Worm (Caenorhabditis elegans) whole organism, L2 larva: ENCODE measurements around the gene R03H10.7.

Source experiments
- R02D3.7 ChIP-seq: fragments of 150-350 bp; optimal IDR thresholded peaks from 2 replicates; lab custom pipeline; 2014; ENCODE audit warnings: missing biosample characterization, missing genetic modification characterization
- ama-1 ChIP-seq: fragments of 150-350 bp; optimal IDR thresholded peaks from 2 replicates; lab custom pipeline; 2018; ENCODE audit warnings: inconsistent platforms
- ceh-82 ChIP-seq: fragments of 150-350 bp; optimal IDR thresholded peaks from 2 replicates; lab custom pipeline; 2014; ENCODE audit warnings: missing biosample characterization, missing genetic modification characterization
- egl-27 ChIP-seq: sonication (generic microtip); optimal IDR thresholded peaks from 3 replicates; lab custom pipeline; 2017; ENCODE audit warnings: missing biosample characterization, missing genetic modification reagents, missing genetic modification characterization
- fos-1 ChIP-seq: fragments of 150-350 bp; optimal IDR thresholded peaks from 2 replicates; lab custom pipeline; 2014; ENCODE audit warnings: missing biosample characterization, missing genetic modification characterization
- gmeb-1 ChIP-seq: fragments of 150-350 bp; optimal IDR thresholded peaks from 2 replicates; lab custom pipeline; 2014; ENCODE audit warnings: missing biosample characterization, missing genetic modification characterization
- nhr-11 ChIP-seq: fragments of 150-350 bp; optimal IDR thresholded peaks from 2 replicates; lab custom pipeline; 2014; ENCODE audit warnings: missing biosample characterization, missing genetic modification characterization
- nhr-12 ChIP-seq: fragments of 150-350 bp; optimal IDR thresholded peaks from 2 replicates; lab custom pipeline; 2014; ENCODE audit warnings: missing biosample characterization, missing genetic modification characterization
- nhr-6 ChIP-seq: fragments of 150-350 bp; optimal IDR thresholded peaks from 2 replicates; lab custom pipeline; 2014; ENCODE audit warnings: missing biosample characterization, missing genetic modification characterization
- unc-62 ChIP-seq: fragments of 150-350 bp; optimal IDR thresholded peaks from 2 replicates; lab custom pipeline; 2014; ENCODE audit warnings: missing biosample characterization, missing genetic modification reagents, missing genetic modification characterization

DNA sequence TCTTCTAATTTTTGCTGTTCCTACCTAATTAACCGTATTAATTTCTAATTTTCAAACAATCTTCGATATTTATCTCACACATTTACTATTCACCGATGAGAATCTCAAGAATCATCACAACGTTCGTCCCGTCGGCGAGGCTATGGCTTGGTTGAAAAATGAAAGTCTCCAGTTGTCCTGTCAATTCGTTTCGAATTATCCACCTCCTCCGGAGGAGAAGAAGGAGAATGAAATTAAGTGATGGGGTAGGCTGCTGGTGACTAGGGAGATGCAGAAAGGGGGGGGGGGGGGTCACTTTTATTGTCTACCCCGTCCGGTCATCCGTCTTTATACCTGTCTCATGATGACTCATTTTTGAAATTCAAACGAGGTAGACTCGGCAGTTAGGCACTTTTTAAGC lies 25.9 kb downstream of the R03H10.7 start:
- TF ChIP-seq ama-1 (lab: Kevin White, UChicago) (no peak), egl-27 (tag; lab: Kevin White, UChicago) (no peak), nhr-12 (no peak), nhr-6 (tag; lab: Kevin White, UChicago) (no peak), ceh-82 (no peak), R02D3.7 (tag; lab: Kevin White, UChicago) (no peak), gmeb-1 (no peak), unc-62 (GFP tag; lab: Kevin White, UChicago) (no peak), nhr-11 (no peak), fos-1 (tag; lab: Kevin White, UChicago) (no peak)
